Fruit fly (Drosophila melanogaster) whole organism: ENCODE data around the gene nonA.

Experiments
- CG8478 ChIP-seq: fragments of >200 bp; optimal IDR thresholded peaks from 2 replicates; lab custom pipeline; 2018; ENCODE audit warnings: inconsistent platforms
- Dll ChIP-seq: fragments of >200 bp; optimal IDR thresholded peaks from 2 replicates; lab custom pipeline; 2017
- EcR ChIP-seq, 2 experiments: fragments of >200 bp; optimal IDR thresholded peaks; 2 replicates each; lab custom pipeline; 2017; ENCODE audit warnings: missing biosample characterization in 2 of 2, missing genetic modification characterization in 2 of 2, missing genetic modification reagents in 2 of 2
- pan ChIP-seq: fragments of >200 bp; optimal IDR thresholded peaks from 2 replicates; lab custom pipeline; 2017
- usp ChIP-seq: fragments of >200 bp; optimal IDR thresholded peaks from 2 replicates; lab custom pipeline; 2017; ENCODE audit warnings: missing biosample characterization, missing genetic modification characterization, mixed read lengths

DNA sequence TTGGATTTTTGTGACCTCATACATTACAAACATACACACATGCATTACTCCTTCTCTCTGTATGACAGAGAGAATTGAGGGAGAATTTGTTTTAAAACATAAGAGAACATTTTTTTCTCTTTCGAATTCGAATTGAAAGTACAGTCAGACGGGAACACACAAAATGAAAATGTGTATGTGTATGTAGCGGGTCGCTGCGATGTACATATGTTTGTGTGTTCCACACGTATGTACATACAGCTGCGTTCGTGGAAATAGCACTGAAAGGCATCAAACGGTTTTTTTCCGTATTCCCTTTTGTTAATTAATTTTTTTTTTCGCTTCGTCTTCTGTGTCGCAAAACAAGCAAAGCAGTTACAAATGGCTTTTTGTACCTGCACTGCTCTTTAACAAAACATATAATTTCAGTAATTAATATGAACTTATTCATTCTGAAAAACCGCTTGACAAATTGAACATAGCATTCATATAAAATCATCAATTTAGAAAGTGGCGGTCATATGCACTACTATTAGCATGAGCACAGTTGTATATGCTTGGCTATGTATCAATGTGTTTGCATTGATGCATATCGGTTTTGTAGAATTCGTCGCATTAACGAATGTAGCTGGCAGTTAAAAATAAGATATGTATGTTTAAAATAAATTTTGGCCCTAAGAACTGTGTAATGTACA is 28.6 kb upstream of the nonA start:
- TF ChIP-seq pan (lab: Kevin White, UChicago) (no peak), CG8478 (no peak), usp (GFP tag; lab: Kevin White, UChicago) (no peak), EcR (GFP tag; optimal IDR thresholded peaks at IDR 0.05; lab: Kevin White, UChicago) (no peak), Dll (no peak)
